Fruit fly (Drosophila melanogaster): ENCODE data around the gene Ilp1.

Ilp1 gene

dm6 chr3L:9840710-9841109 lies 42.5 kb downstream of the Ilp1 start:
- TF ChIP-seq CG17801 (GFP tag; optimal IDR thresholded peaks at IDR 0.05; ENCODE audit: partially characterized antibody), result no peak

- no peak for TF ChIP-seq CG17801 (GFP tag; optimal IDR thresholded peaks at IDR 0.05; ENCODE audit: partially characterized antibody)
These were observed 43.8 kb downstream of the Ilp1 start for dm6 chr3L:9842043-9842442.

- TF ChIP-seq CG17801 (GFP tag; optimal IDR thresholded peaks at IDR 0.05; ENCODE audit: partially characterized antibody), result no peak
These were observed 47.8 kb downstream of the Ilp1 start for dm6 chr3L:9845980-9846538.

dm6 chr3L:9846577-9847342 lies 48.5 kb downstream of the Ilp1 start:
- no peak for TF ChIP-seq CG17801 (GFP tag; optimal IDR thresholded peaks at IDR 0.05; ENCODE audit: partially characterized antibody)

- no peak for TF ChIP-seq CG17801 (GFP tag; optimal IDR thresholded peaks at IDR 0.05; ENCODE audit: partially characterized antibody)
These were observed 49.3 kb downstream of the Ilp1 start for dm6 chr3L:9847420-9847977.
